Fruit fly (Drosophila melanogaster) whole organism, embryonic: ENCODE data around the gene CG32259.

Experiments
- Awh ChIP-seq: fragments of 200-800 bp; sonication (Bioruptor generic); IDR thresholded peaks from 2 replicates; pipeline ENCODE4, ENCODE4 v1.3.6; 2022; ENCODE audit warnings: missing biosample characterization, missing genetic modification characterization
- C15 ChIP-seq: fragments of 200-800 bp; sonication (Bioruptor generic); IDR thresholded peaks from 3 replicates; pipeline ENCODE4 v1.3.6; 2022; ENCODE audit warnings: missing biosample characterization, missing genetic modification characterization
- CG10979 ChIP-seq: fragments of 200-800 bp; sonication (Bioruptor generic); optimal IDR thresholded peaks from 2 replicates; lab custom pipeline; 2018; ENCODE audit warnings: missing biosample characterization, mild to moderate bottlenecking, missing genetic modification characterization, moderate library complexity
- CG11456 ChIP-seq: fragments of 200-800 bp; sonication (Bioruptor generic); IDR thresholded peaks from 3 replicates; pipeline ENCODE4 v1.3.6; 2022; ENCODE audit warnings: missing biosample characterization, missing genetic modification characterization
- CG11504 ChIP-seq: fragments of 200-800 bp; sonication (Bioruptor generic); optimal IDR thresholded peaks from 3 replicates; lab custom pipeline; 2019; ENCODE audit warnings: missing biosample characterization, mild to moderate bottlenecking, missing genetic modification characterization, moderate library complexity
- CG1233 ChIP-seq: fragments of 200-800 bp; sonication (Bioruptor generic); optimal IDR thresholded peaks from 4 replicates; lab custom pipeline; 2018; ENCODE audit warnings: missing biosample characterization, mild to moderate bottlenecking, missing genetic modification characterization
- CG12391 ChIP-seq: fragments of 200-800 bp; sonication (Bioruptor generic); optimal IDR thresholded peaks from 3 replicates; lab custom pipeline; 2018; ENCODE audit warnings: missing biosample characterization, mild to moderate bottlenecking, missing genetic modification characterization, moderate library complexity
- CG1603 ChIP-seq: fragments of 200-800 bp; sonication (Bioruptor generic); optimal IDR thresholded peaks from 2 replicates; lab custom pipeline; 2019; ENCODE audit warnings: missing biosample characterization, mild to moderate bottlenecking, missing genetic modification characterization, moderate library complexity
- CG1647 ChIP-seq: fragments of 200-800 bp; sonication (Bioruptor generic); optimal IDR thresholded peaks from 3 replicates; lab custom pipeline; 2016; ENCODE audit warnings: missing biosample characterization, missing genetic modification characterization
- CG17361 ChIP-seq: fragments of 200-800 bp; sonication (Bioruptor generic); IDR thresholded peaks from 3 replicates; pipeline ENCODE4 v1.3.6; 2022; ENCODE audit warnings: missing biosample characterization, missing genetic modification characterization
- CG18262 ChIP-seq: fragments of 200-800 bp; optimal IDR thresholded peaks from 3 replicates; lab custom pipeline; 2019; ENCODE audit warnings: missing biosample characterization, mild to moderate bottlenecking, missing genetic modification characterization, moderate library complexity
- CG18764 ChIP-seq: fragments of 200-800 bp; sonication (Bioruptor generic); optimal IDR thresholded peaks from 3 replicates; lab custom pipeline; 2016; ENCODE audit warnings: missing biosample characterization, missing genetic modification characterization
- CG2129 ChIP-seq: fragments of 200-800 bp; sonication (Bioruptor generic); IDR thresholded peaks from 2 replicates; pipeline ENCODE4 v1.3.6; 2022; ENCODE audit warnings: missing biosample characterization, missing genetic modification characterization; ENCODE audit not compliant: partially characterized antibody
- CG2678 ChIP-seq: fragments of 200-800 bp; sonication (Bioruptor generic); optimal IDR thresholded peaks from 3 replicates; lab custom pipeline; 2019; ENCODE audit warnings: missing biosample characterization, mild to moderate bottlenecking, missing genetic modification characterization, moderate library complexity
- CG2712 ChIP-seq: fragments of 200-800 bp; optimal IDR thresholded peaks from 3 replicates; lab custom pipeline; 2019; ENCODE audit warnings: missing biosample characterization, mild to moderate bottlenecking, missing genetic modification characterization, moderate library complexity
- CG30403 ChIP-seq: fragments of 200-800 bp; sonication (Bioruptor generic); optimal IDR thresholded peaks from 3 replicates; lab custom pipeline; 2016; ENCODE audit warnings: missing biosample characterization, missing genetic modification characterization
- CG3281 ChIP-seq: fragments of 200-800 bp; sonication (Bioruptor generic); optimal IDR thresholded peaks from 3 replicates; lab custom pipeline; 2017; ENCODE audit warnings: missing biosample characterization, mild to moderate bottlenecking, missing genetic modification characterization
- CG4404 ChIP-seq: fragments of 200-800 bp; sonication (Bioruptor generic); IDR thresholded peaks from 2 replicates; pipeline ENCODE4 v1.3.6; 2022; ENCODE audit warnings: missing biosample characterization, missing genetic modification characterization
- CG6689 ChIP-seq: fragments of 200-800 bp; sonication (Bioruptor generic); IDR thresholded peaks from 2 replicates; pipeline ENCODE4 v1.3.6; 2022; ENCODE audit warnings: missing biosample characterization, missing genetic modification characterization
- CG7839 ChIP-seq: fragments of 200-800 bp; sonication (Bioruptor generic); optimal IDR thresholded peaks from 3 replicates; lab custom pipeline; 2018; ENCODE audit warnings: missing biosample characterization, mild to moderate bottlenecking, missing genetic modification characterization, moderate library complexity
- CG9437 ChIP-seq: fragments of 200-800 bp; sonication (Bioruptor generic); optimal IDR thresholded peaks from 2 replicates; lab custom pipeline; 2018; ENCODE audit warnings: missing biosample characterization, mild to moderate bottlenecking, missing genetic modification characterization
- CrebB ChIP-seq: fragments of 200-800 bp; sonication (Bioruptor generic); optimal IDR thresholded peaks from 3 replicates; lab custom pipeline; 2018; ENCODE audit warnings: missing biosample characterization, mild to moderate bottlenecking, missing genetic modification characterization
- Elba2 ChIP-seq: fragments of 200-800 bp; sonication (Bioruptor generic); optimal IDR thresholded peaks from 3 replicates; lab custom pipeline; 2016; ENCODE audit warnings: missing biosample characterization, missing genetic modification characterization
- HLH4C ChIP-seq: fragments of 200-800 bp; sonication (Bioruptor generic); IDR thresholded peaks from 3 replicates; pipeline ENCODE4 v1.3.6; 2022; ENCODE audit warnings: missing biosample characterization, missing genetic modification characterization; ENCODE audit not compliant: partially characterized antibody
- Hr51 ChIP-seq, 2 experiments: fragments of 200-800 bp; sonication (Bioruptor generic); optimal IDR thresholded peaks; 2 replicates in 1 of 2; 3 replicates in 1 of 2; lab custom pipeline; 2016 to 2018; ENCODE audit warnings: missing biosample characterization in 2 of 2, missing genetic modification characterization in 2 of 2, mild to moderate bottlenecking in 1 of 2, moderate library complexity in 1 of 2
- Med ChIP-seq: fragments of 200-800 bp; sonication (Bioruptor generic); peaks from one replicate; lab custom pipeline; 2016; ENCODE audit warnings: missing biosample characterization, missing genetic modification characterization, mild to moderate bottlenecking, inconsistent platforms, moderate library complexity
- Oli ChIP-seq: fragments of 200-800 bp; sonication (Bioruptor generic); optimal IDR thresholded peaks from 2 replicates; lab custom pipeline; 2018; ENCODE audit warnings: missing biosample characterization, mild to moderate bottlenecking, missing genetic modification characterization, moderate library complexity
- Opbp ChIP-seq: fragments of 200-800 bp; sonication (Bioruptor generic); IDR thresholded peaks from 3 replicates; pipeline ENCODE4 v1.3.6; 2022; ENCODE audit warnings: missing biosample characterization, missing genetic modification characterization; ENCODE audit not compliant: partially characterized antibody
- Ssrp ChIP-seq: fragments of 200-800 bp; sonication (Bioruptor generic); optimal IDR thresholded peaks from 2 replicates; lab custom pipeline; 2018; ENCODE audit warnings: missing biosample characterization, mild to moderate bottlenecking, missing genetic modification characterization, moderate library complexity
- Taf1 ChIP-seq: fragments of 200-800 bp; sonication (Bioruptor generic); IDR thresholded peaks from 2 replicates; pipeline ENCODE4 v1.3.6; 2022; ENCODE audit warnings: missing biosample characterization, missing genetic modification characterization
- bsh ChIP-seq, 2 experiments: fragments of 200-800 bp; sonication (Bioruptor generic); optimal IDR thresholded peaks; 2 replicates each; lab custom pipeline; 2017 to 2018; ENCODE audit warnings: mild to moderate bottlenecking in 2 of 2, missing biosample characterization in 2 of 2, missing genetic modification characterization in 2 of 2, moderate library complexity in 1 of 2
- croc ChIP-seq: fragments of 200-800 bp; sonication (Bioruptor generic); conservative IDR thresholded peaks from 3 replicates; pipeline ENCODE4 v1.3.6; 2022; ENCODE audit warnings: missing biosample characterization, missing genetic modification characterization
- crol ChIP-seq: fragments of 200-800 bp; sonication (Bioruptor generic); IDR thresholded peaks from 2 replicates; pipeline ENCODE4 v1.3.6; 2022; ENCODE audit warnings: missing biosample characterization, missing genetic modification characterization
- da ChIP-seq: fragments of 200-800 bp; sonication (Bioruptor generic); optimal IDR thresholded peaks from 2 replicates; lab custom pipeline; 2016; ENCODE audit warnings: missing biosample characterization, missing genetic modification characterization
- dan ChIP-seq: fragments of 200-800 bp; sonication (Bioruptor generic); IDR thresholded peaks from 2 replicates; pipeline ENCODE4 v1.3.6; 2022; ENCODE audit warnings: missing biosample characterization, missing genetic modification characterization
- gem ChIP-seq: fragments of 200-800 bp; sonication (Bioruptor generic); optimal IDR thresholded peaks from 2 replicates; lab custom pipeline; 2019; ENCODE audit warnings: missing biosample characterization, mild to moderate bottlenecking, missing genetic modification characterization, moderate library complexity
- grn ChIP-seq: fragments of 200-800 bp; sonication (Bioruptor generic); optimal IDR thresholded peaks from 3 replicates; lab custom pipeline; 2017; ENCODE audit warnings: missing biosample characterization, missing genetic modification characterization
- her ChIP-seq: fragments of 200-800 bp; sonication (Bioruptor generic); optimal IDR thresholded peaks from 2 replicates; lab custom pipeline; 2016; ENCODE audit warnings: missing biosample characterization, missing genetic modification characterization
- hkb ChIP-seq, 2 experiments: fragments of 200-800 bp in 1 of 2; fragments of >200 bp in 1 of 2; sonication (Bioruptor generic) in 1 of 2; IDR thresholded peaks in 1 of 2; optimal IDR thresholded peaks in 1 of 2; 2 replicates each; pipeline versions ENCODE4 v1.3.6 to Lab custom; 2017 to 2022; ENCODE audit warnings: missing biosample characterization in 1 of 2, missing genetic modification characterization in 1 of 2
- ken ChIP-seq: fragments of 200-800 bp; sonication (Bioruptor generic); IDR thresholded peaks from 3 replicates; pipeline ENCODE4 v1.3.6; 2022; ENCODE audit warnings: missing biosample characterization, missing genetic modification characterization
- lab ChIP-seq: fragments of 200-800 bp; sonication (Bioruptor generic); optimal IDR thresholded peaks from 3 replicates; lab custom pipeline; 2017; ENCODE audit warnings: missing biosample characterization, missing genetic modification characterization, mild to moderate bottlenecking, moderate library complexity, missing genetic modification reagents
- lmd ChIP-seq: fragments of 200-800 bp; sonication (Bioruptor generic); IDR thresholded peaks from 2 replicates; pipeline ENCODE4 v1.3.6; 2022; ENCODE audit warnings: missing biosample characterization, missing genetic modification characterization
- lola ChIP-seq, 3 experiments: fragments of >200 bp in 2 of 3; fragments of 200-800 bp in 1 of 3; sonication (Bioruptor generic) in 1 of 3; optimal IDR thresholded peaks; 2 replicates each; lab custom pipeline; 2017 to 2019; ENCODE audit warnings: missing biosample characterization in 3 of 3, missing genetic modification characterization in 3 of 3, mild to moderate bottlenecking in 1 of 3, moderate library complexity in 1 of 3
- pfk ChIP-seq: fragments of 200-800 bp; sonication (Bioruptor generic); optimal IDR thresholded peaks from 2 replicates; lab custom pipeline; 2018; ENCODE audit warnings: missing biosample characterization, mild to moderate bottlenecking, missing genetic modification characterization, moderate library complexity
- schlank ChIP-seq: fragments of 200-800 bp; sonication (Bioruptor generic); optimal IDR thresholded peaks from 2 replicates; lab custom pipeline; 2018; ENCODE audit warnings: missing biosample characterization, mild to moderate bottlenecking, missing genetic modification characterization
- tin ChIP-seq: fragments of 200-800 bp; sonication (Bioruptor generic); optimal IDR thresholded peaks from 3 replicates; lab custom pipeline; 2016; ENCODE audit warnings: missing biosample characterization, missing genetic modification characterization
- tx ChIP-seq: fragments of 200-800 bp; sonication (Bioruptor generic); optimal IDR thresholded peaks from 2 replicates; lab custom pipeline; 2016; ENCODE audit warnings: missing biosample characterization, missing genetic modification characterization
- unpg ChIP-seq: fragments of 200-800 bp; sonication (Bioruptor generic); optimal IDR thresholded peaks from 3 replicates; lab custom pipeline; 2018; ENCODE audit warnings: missing biosample characterization, mild to moderate bottlenecking, missing genetic modification characterization, moderate library complexity
- zen2 ChIP-seq: fragments of 200-800 bp; sonication (Bioruptor generic); IDR thresholded peaks from 3 replicates; pipeline ENCODE4 v1.3.6; 2022; ENCODE audit warnings: missing biosample characterization, missing genetic modification characterization; ENCODE audit not compliant: partially characterized antibody

The CG32259 gene

dm6 chr3L:4049082-4049481 lies 20.1 kb upstream of the CG32259 start:
- no peak for TF ChIP-seq CG3281 (GFP tag; lab: Kevin White, UChicago)
- TF ChIP-seq hkb (optimal IDR thresholded peaks at IDR 0.05; lab: Kevin White, UChicago), result no peak
- TF ChIP-seq hkb (GFP tag; IDR thresholded peaks at IDR 0.05; lab: Robert Waterston, UW), result peak; percentile 38; the same call in 1 of the 2 replicates
- no peak for TF ChIP-seq tx (GFP tag; lab: Kevin White, UChicago)
- TF ChIP-seq Elba2 (GFP tag; lab: Kevin White, UChicago), result no peak
- TF ChIP-seq lola (GFP tag; optimal IDR thresholded peaks at IDR 0.05; lab: Kevin White, UChicago), result no peak
- no peak for TF ChIP-seq Taf1 (GFP tag; lab: Robert Waterston, UW)
- TF ChIP-seq CG2712 (tag; lab: Kevin White, UChicago), result peak; percentile 37
- no peak for TF ChIP-seq CG2129 (GFP tag; lab: Robert Waterston, UW)
- peak; percentile 22 for TF ChIP-seq Ssrp (tag; lab: Kevin White, UChicago)
- TF ChIP-seq CG2678 (tag; lab: Kevin White, UChicago), result peak; percentile 36
- TF ChIP-seq CG11456 (GFP tag; lab: Robert Waterston, UW), result no peak
- TF ChIP-seq lmd, result 0 out of 2 replicates have a peak, but pooled peaks have one; percentile 21
- no peak for TF ChIP-seq CG18764 (GFP tag; lab: Kevin White, UChicago)
- TF ChIP-seq CG17361, result 0 out of 3 replicates have a peak, but pooled peaks have one; percentile 34
- TF ChIP-seq CG12391 (tag; lab: Kevin White, UChicago), result peak; percentile 13
- TF ChIP-seq CG18262, result peak; percentile 30
- no peak for TF ChIP-seq croc
- TF ChIP-seq unpg (GFP tag; lab: Kevin White, UChicago), result peak; percentile 7
- TF ChIP-seq schlank, result no peak
- no peak for TF ChIP-seq HLH4C (GFP tag; lab: Robert Waterston, UW)
- peak; percentile 11 for TF ChIP-seq CG30403 (GFP tag; lab: Kevin White, UChicago)
- TF ChIP-seq CG1603 (tag; lab: Kevin White, UChicago), result no peak
- no peak for TF ChIP-seq CG1647 (GFP tag; lab: Kevin White, UChicago)
- TF ChIP-seq crol, result no peak
- no peak for TF ChIP-seq tin (GFP tag; lab: Kevin White, UChicago)
- peak; percentile 15 for TF ChIP-seq CG10979 (tag; lab: Kevin White, UChicago)
- peak in 1 of 2 experiments; percentile 48 for TF ChIP-seq Hr51 (GFP tag; optimal IDR thresholded peaks at IDR 0.05; lab: Kevin White, UChicago)
- TF ChIP-seq gem, result peak; percentile 44
- TF ChIP-seq pfk, result no peak
- TF ChIP-seq CG11504 (tag; lab: Kevin White, UChicago), result peak; percentile 54
- TF ChIP-seq bsh (GFP tag; optimal IDR thresholded peaks at IDR 0.05; lab: Kevin White, UChicago), result peak in 1 of 2 experiments; percentile 18
- TF ChIP-seq Oli, result peak; percentile 35
- no peak for TF ChIP-seq grn
- no peak for TF ChIP-seq da
- TF ChIP-seq C15, result no peak
- TF ChIP-seq lab, result no peak
- no peak for TF ChIP-seq CG1233
- no peak for TF ChIP-seq ken (GFP tag; lab: Robert Waterston, UW)
- TF ChIP-seq CG4404 (GFP tag; lab: Robert Waterston, UW), result no peak
- TF ChIP-seq CrebB, result no peak
- TF ChIP-seq zen2 (GFP tag; lab: Robert Waterston, UW), result no peak
- peak; percentile 38 for TF ChIP-seq Med (GFP tag; lab: Kevin White, UChicago)
- no peak for TF ChIP-seq Awh
- no peak for TF ChIP-seq dan (GFP tag; lab: Robert Waterston, UW)
- peak; percentile 7 for TF ChIP-seq CG9437 (GFP tag; lab: Kevin White, UChicago)
- TF ChIP-seq Opbp (GFP tag; lab: Robert Waterston, UW), result no peak
- TF ChIP-seq CG6689 (GFP tag; lab: Robert Waterston, UW), result no peak
- no peak for TF ChIP-seq her
- peak; percentile 12 for TF ChIP-seq CG7839 (tag; lab: Kevin White, UChicago)
